Fruit fly (Drosophila melanogaster) whole organism, embryonic: Measurements from ENCODE around the gene CG17612.

Experiments used
- Abd-B ChIP-seq: fragments of 200-800 bp; sonication (Bioruptor generic); optimal IDR thresholded peaks from 2 replicates; lab custom pipeline; 2018; ENCODE audit warnings: missing biosample characterization, mild to moderate bottlenecking, missing genetic modification characterization, moderate library complexity
- Atf-2 ChIP-seq: fragments of 200-800 bp; sonication (Bioruptor generic); optimal IDR thresholded peaks from 2 replicates; lab custom pipeline; 2016; ENCODE audit warnings: missing biosample characterization, missing genetic modification characterization
- B-H2 ChIP-seq: fragments of 200-800 bp; sonication (Bioruptor generic); optimal IDR thresholded peaks from 2 replicates; lab custom pipeline; 2018; ENCODE audit warnings: missing biosample characterization, mild to moderate bottlenecking, missing genetic modification characterization
- Bgb ChIP-seq: fragments of 200-800 bp; sonication (Bioruptor generic); IDR thresholded peaks from 2 replicates; pipeline ENCODE4 v1.3.6; 2022; ENCODE audit warnings: missing biosample characterization, missing genetic modification characterization; ENCODE audit not compliant: partially characterized antibody
- CG10462 ChIP-seq: fragments of 200-800 bp; sonication (Bioruptor generic); optimal IDR thresholded peaks from 2 replicates; lab custom pipeline; 2016; ENCODE audit warnings: missing biosample characterization, missing genetic modification characterization
- CG12769 ChIP-seq: fragments of 200-800 bp; sonication (Bioruptor generic); optimal IDR thresholded peaks from 2 replicates; lab custom pipeline; 2019; ENCODE audit warnings: missing biosample characterization, mild to moderate bottlenecking, missing genetic modification characterization, moderate library complexity
- CG13296 ChIP-seq: fragments of 200-800 bp; sonication (Bioruptor generic); optimal IDR thresholded peaks from 3 replicates; lab custom pipeline; 2018; ENCODE audit warnings: missing biosample characterization, mild to moderate bottlenecking, missing genetic modification characterization
- CG13424 ChIP-seq: fragments of 200-800 bp; sonication (Bioruptor generic); optimal IDR thresholded peaks from 2 replicates; lab custom pipeline; 2019; ENCODE audit warnings: missing biosample characterization, mild to moderate bottlenecking, missing genetic modification characterization, moderate library complexity
- CG14441 ChIP-seq: fragments of 200-800 bp; sonication (Bioruptor generic); IDR thresholded peaks from 2 replicates; pipeline ENCODE4 v1.3.6; 2022; ENCODE audit warnings: missing biosample characterization, missing genetic modification characterization
- CG18619 ChIP-seq: fragments of 200-800 bp; sonication (Bioruptor generic); optimal IDR thresholded peaks from 3 replicates; lab custom pipeline; 2017; ENCODE audit warnings: missing biosample characterization, mild to moderate bottlenecking, missing genetic modification characterization
- CG2202 ChIP-seq: fragments of 200-800 bp; sonication (Bioruptor generic); optimal IDR thresholded peaks from 2 replicates; lab custom pipeline; 2018; ENCODE audit warnings: missing biosample characterization, mild to moderate bottlenecking, missing genetic modification characterization
- CG4404 ChIP-seq: fragments of 200-800 bp; sonication (Bioruptor generic); IDR thresholded peaks from 2 replicates; pipeline ENCODE4 v1.3.6; 2022; ENCODE audit warnings: missing biosample characterization, missing genetic modification characterization
- CG7556 ChIP-seq: fragments of 200-800 bp; sonication (Bioruptor generic); optimal IDR thresholded peaks from 2 replicates; lab custom pipeline; 2017; ENCODE audit warnings: missing biosample characterization, mild to moderate bottlenecking, missing genetic modification characterization
- CG7963 ChIP-seq: fragments of 200-800 bp; sonication (Bioruptor generic); IDR thresholded peaks from 3 replicates; pipeline ENCODE4 v1.3.6; 2022; ENCODE audit warnings: missing biosample characterization, missing genetic modification characterization; ENCODE audit not compliant: partially characterized antibody
- CG8388 ChIP-seq: fragments of 200-800 bp; sonication (Bioruptor generic); optimal IDR thresholded peaks from 2 replicates; lab custom pipeline; 2019; ENCODE audit warnings: missing biosample characterization, mild to moderate bottlenecking, missing genetic modification characterization, moderate library complexity
- CG8478 ChIP-seq: fragments of >200 bp; optimal IDR thresholded peaks from 2 replicates; lab custom pipeline; 2018
- CG8924 ChIP-seq: fragments of 200-800 bp; optimal IDR thresholded peaks from 3 replicates; lab custom pipeline; 2019; ENCODE audit warnings: missing biosample characterization, mild to moderate bottlenecking, missing genetic modification characterization, moderate library complexity
- CG9609 ChIP-seq: fragments of 200-800 bp; sonication (Bioruptor generic); optimal IDR thresholded peaks from 3 replicates; lab custom pipeline; 2016; ENCODE audit warnings: missing biosample characterization, missing genetic modification characterization
- Dbx ChIP-seq: fragments of 200-800 bp; sonication (Bioruptor generic); IDR thresholded peaks from 3 replicates; pipeline ENCODE4 v1.3.6; 2022; ENCODE audit warnings: missing biosample characterization, missing genetic modification characterization
- Dp ChIP-seq: fragments of 200-800 bp; sonication (Bioruptor generic); optimal IDR thresholded peaks from 2 replicates; lab custom pipeline; 2018; ENCODE audit warnings: missing biosample characterization, mild to moderate bottlenecking, missing genetic modification characterization, moderate library complexity
- ERR ChIP-seq: fragments of 200-800 bp; sonication (Bioruptor generic); optimal IDR thresholded peaks from 2 replicates; lab custom pipeline; 2016; ENCODE audit warnings: missing biosample characterization, missing genetic modification characterization
- Ets97D ChIP-seq: fragments of 200-800 bp; sonication (Bioruptor generic); optimal IDR thresholded peaks from 3 replicates; lab custom pipeline; 2016; ENCODE audit warnings: missing biosample characterization, missing genetic modification characterization
- HLH3B ChIP-seq: fragments of 200-800 bp; sonication (Bioruptor generic); IDR thresholded peaks from 2 replicates; pipeline ENCODE4 v1.3.6; 2022; ENCODE audit warnings: missing biosample characterization, missing genetic modification characterization
- Jarid2 ChIP-seq: fragments of 200-800 bp; sonication (Bioruptor generic); optimal IDR thresholded peaks from 3 replicates; lab custom pipeline; 2017; ENCODE audit warnings: mild to moderate bottlenecking, missing biosample characterization, missing genetic modification reagents, missing genetic modification characterization
- MBD-R2 ChIP-seq: fragments of 200-800 bp; sonication (Bioruptor generic); IDR thresholded peaks from 2 replicates; pipeline ENCODE4 v1.3.6; 2022; ENCODE audit warnings: missing biosample characterization, missing genetic modification characterization
- MTF-1 ChIP-seq: fragments of 200-800 bp; sonication (Bioruptor generic); optimal IDR thresholded peaks from 2 replicates; lab custom pipeline; 2018; ENCODE audit warnings: missing biosample characterization, mild to moderate bottlenecking, missing genetic modification characterization, borderline replicate concordance
- Mes4 ChIP-seq: fragments of 200-800 bp; sonication (Bioruptor generic); optimal IDR thresholded peaks from 2 replicates; lab custom pipeline; 2016; ENCODE audit warnings: missing biosample characterization, missing genetic modification characterization
- Sin3A ChIP-seq: fragments of >200 bp; optimal IDR thresholded peaks from 2 replicates; lab custom pipeline; 2018
- Six4 ChIP-seq: fragments of 200-800 bp; sonication (Bioruptor generic); optimal IDR thresholded peaks from 2 replicates; lab custom pipeline; 2016; ENCODE audit warnings: missing biosample characterization, missing genetic modification characterization
- Sry-δ ChIP-seq: fragments of 200-800 bp; sonication (Bioruptor generic); optimal IDR thresholded peaks from 2 replicates; lab custom pipeline; 2016; ENCODE audit warnings: missing biosample characterization, missing genetic modification characterization
- Usf ChIP-seq: fragments of 200-800 bp; sonication (Bioruptor generic); optimal IDR thresholded peaks from 2 replicates; lab custom pipeline; 2017; ENCODE audit warnings: missing genotype, missing biosample characterization, missing genetic modification characterization
- abd-A ChIP-seq: fragments of 200-800 bp; sonication (Bioruptor generic); optimal IDR thresholded peaks from 3 replicates; lab custom pipeline; 2019; ENCODE audit warnings: missing biosample characterization, mild to moderate bottlenecking, missing genetic modification characterization, moderate library complexity
- ap ChIP-seq: fragments of 200-800 bp; sonication (Bioruptor generic); IDR thresholded peaks from 2 replicates; pipeline ENCODE4 v1.3.6; 2022; ENCODE audit warnings: missing biosample characterization, missing genetic modification characterization
- ci ChIP-seq: fragments of 200-800 bp; sonication (Bioruptor generic); IDR thresholded peaks from 3 replicates; pipeline ENCODE4 v1.3.6; 2022; ENCODE audit warnings: missing biosample characterization, missing genetic modification characterization
- fd102C ChIP-seq: fragments of 200-800 bp; sonication (Bioruptor generic); optimal IDR thresholded peaks from 2 replicates; lab custom pipeline; 2018; ENCODE audit warnings: missing biosample characterization, mild to moderate bottlenecking, missing genetic modification characterization, moderate library complexity
- gce ChIP-seq: fragments of 200-800 bp; sonication (Bioruptor generic); IDR thresholded peaks from 3 replicates; pipeline ENCODE4 v1.3.6; 2022; ENCODE audit warnings: missing biosample characterization, missing genetic modification characterization
- gcm2 ChIP-seq: fragments of 200-800 bp; sonication (Bioruptor generic); optimal IDR thresholded peaks from 2 replicates; lab custom pipeline; 2016; ENCODE audit warnings: missing biosample characterization, missing genetic modification characterization
- gsb-n ChIP-seq: fragments of 200-800 bp; sonication (Bioruptor generic); optimal IDR thresholded peaks from 3 replicates; lab custom pipeline; 2018; ENCODE audit warnings: missing biosample characterization, mild to moderate bottlenecking, missing genetic modification characterization
- jigr1 ChIP-seq: fragments of 200-800 bp; sonication (Bioruptor generic); IDR thresholded peaks from 3 replicates; pipeline ENCODE4 v1.3.6; 2022; ENCODE audit warnings: missing biosample characterization, missing genetic modification characterization
- lilli ChIP-seq: fragments of 200-800 bp; sonication (Bioruptor generic); optimal IDR thresholded peaks from 3 replicates; lab custom pipeline; 2016; ENCODE audit warnings: missing biosample characterization, missing genetic modification characterization
- otp ChIP-seq: fragments of 200-800 bp; sonication (Bioruptor generic); IDR thresholded peaks from 3 replicates; pipeline ENCODE4, ENCODE4 v1.3.6; 2022; ENCODE audit warnings: missing biosample characterization, missing genetic modification characterization
- repo ChIP-seq: fragments of 200-800 bp; sonication (Bioruptor generic); optimal IDR thresholded peaks from 2 replicates; lab custom pipeline; 2016; ENCODE audit warnings: missing biosample characterization, missing genetic modification characterization
- ro ChIP-seq: fragments of 200-800 bp; sonication (Bioruptor generic); IDR thresholded peaks from 2 replicates; pipeline ENCODE4 v1.3.6; 2022; ENCODE audit warnings: missing biosample characterization, missing genetic modification characterization
- shn ChIP-seq: fragments of 200-800 bp; sonication (Bioruptor generic); optimal IDR thresholded peaks from 3 replicates; lab custom pipeline; 2016; ENCODE audit warnings: missing biosample characterization, missing genetic modification characterization
- sim ChIP-seq: fragments of 200-800 bp; sonication (Bioruptor generic); IDR thresholded peaks from 2 replicates; pipeline ENCODE4 v1.3.6; 2022; ENCODE audit warnings: missing biosample characterization, missing genetic modification characterization
- stwl ChIP-seq: fragments of 200-800 bp; sonication (Bioruptor generic); optimal IDR thresholded peaks from 3 replicates; lab custom pipeline; 2018; ENCODE audit warnings: missing biosample characterization, mild to moderate bottlenecking, missing genetic modification characterization, moderate library complexity
- sug ChIP-seq: fragments of 200-800 bp; optimal IDR thresholded peaks from 2 replicates; lab custom pipeline; 2019; ENCODE audit warnings: missing biosample characterization, mild to moderate bottlenecking, missing genetic modification characterization, moderate library complexity
- tll ChIP-seq, 2 experiments: fragments of 200-800 bp in 1 of 2; fragments of >200 bp in 1 of 2; sonication (Bioruptor generic) in 1 of 2; optimal IDR thresholded peaks; 2 replicates each; lab custom pipeline; 2017 to 2019; ENCODE audit warnings: missing biosample characterization in 2 of 2, missing genetic modification characterization in 2 of 2, mild to moderate bottlenecking in 1 of 2, moderate library complexity in 1 of 2
- unpg ChIP-seq: fragments of 200-800 bp; sonication (Bioruptor generic); optimal IDR thresholded peaks from 3 replicates; lab custom pipeline; 2018; ENCODE audit warnings: missing biosample characterization, mild to moderate bottlenecking, missing genetic modification characterization, moderate library complexity
- yki ChIP-seq: fragments of >200 bp; optimal IDR thresholded peaks from 3 replicates; lab custom pipeline; 2018

The CG17612 gene

dm6 chr2L:4332962-4333757 is 49.4 kb downstream of the CG17612 start (continued):
- TF ChIP-seq gsb-n: peak; percentile 71
- TF ChIP-seq Bgb (GFP tag; lab: Robert Waterston, UW): peak; percentile 50; the same call in 1 of the 2 replicates
- peak; percentile 65 for TF ChIP-seq sim
- TF ChIP-seq B-H2 (GFP tag; lab: Kevin White, UChicago): peak; percentile 47
- peak; percentile 79 for TF ChIP-seq ERR
- peak; percentile 73 for TF ChIP-seq CG13424 (tag; lab: Kevin White, UChicago)
- peak; percentile 94 for TF ChIP-seq ci (GFP tag; lab: Robert Waterston, UW)
- peak; percentile 26 for TF ChIP-seq CG2202
- TF ChIP-seq gcm2 (GFP tag; lab: Kevin White, UChicago): peak; percentile 32
- TF ChIP-seq shn (GFP tag; lab: Kevin White, UChicago): peak; percentile 67
- peak; percentile 92 for TF ChIP-seq CG12769 (tag; lab: Kevin White, UChicago)
- peak; percentile 94 for TF ChIP-seq abd-A (tag; lab: Kevin White, UChicago)
- peak; percentile 67 for TF ChIP-seq repo (GFP tag; lab: Kevin White, UChicago)
- TF ChIP-seq CG8924: peak; percentile 70
- peak; percentile 28 for TF ChIP-seq MTF-1
- peak; percentile 87 for TF ChIP-seq Dbx
- no peak for TF ChIP-seq yki (lab: Kevin White, UChicago)
- TF ChIP-seq otp (GFP tag; lab: Robert Waterston, UW): peak; percentile 84
- TF ChIP-seq Atf-2 (GFP tag; lab: Kevin White, UChicago): peak; percentile 79
- peak; percentile 36 for TF ChIP-seq Usf
- no peak for TF ChIP-seq CG7963 (GFP tag; lab: Robert Waterston, UW)
- peak; percentile 45 for TF ChIP-seq Jarid2 (GFP tag; lab: Kevin White, UChicago)
- TF ChIP-seq CG10462 (GFP tag; lab: Kevin White, UChicago): peak; percentile 46
- TF ChIP-seq CG9609 (GFP tag; lab: Kevin White, UChicago): peak; percentile 64
- peak; percentile 46 for TF ChIP-seq Sry-δ (GFP tag; lab: Kevin White, UChicago)
- TF ChIP-seq Six4 (GFP tag; lab: Kevin White, UChicago): peak; percentile 45
- peak; percentile 83 for TF ChIP-seq CG7556 (GFP tag; lab: Kevin White, UChicago)
- TF ChIP-seq CG8388 (GFP tag; lab: Kevin White, UChicago): peak; percentile 80
- peak; percentile 56; the same call in 2 of the 3 replicates for TF ChIP-seq jigr1
- no peak for TF ChIP-seq Dp
- no peak for TF ChIP-seq stwl
- peak; percentile 53; the same call in 1 of the 3 replicates for TF ChIP-seq gce
- TF ChIP-seq CG14441 (GFP tag; lab: Robert Waterston, UW): peak; percentile 83
- no peak for TF ChIP-seq fd102C (GFP tag; lab: Kevin White, UChicago)
- peak; percentile 41 for TF ChIP-seq ap (GFP tag; lab: Robert Waterston, UW)
- TF ChIP-seq ro: peak; percentile 57
- TF ChIP-seq HLH3B (GFP tag; lab: Robert Waterston, UW): peak; percentile 89
- peak; percentile 48; the same call in 1 of the 2 replicates for TF ChIP-seq MBD-R2 (GFP tag; lab: Robert Waterston, UW)
- TF ChIP-seq tll (GFP tag; optimal IDR thresholded peaks at IDR 0.05; lab: Kevin White, UChicago): peak in 1 of 2 experiments; percentile 29
- TF ChIP-seq CG8478 (lab: Kevin White, UChicago): peak; percentile 10
- TF ChIP-seq Mes4 (GFP tag; lab: Kevin White, UChicago): peak; percentile 79
- peak; percentile 68 for TF ChIP-seq Abd-B (GFP tag; lab: Kevin White, UChicago)
- TF ChIP-seq Sin3A: no peak
- TF ChIP-seq CG18619 (GFP tag; lab: Kevin White, UChicago): peak; percentile 67
- TF ChIP-seq lilli (GFP tag; lab: Kevin White, UChicago): peak; percentile 70
- TF ChIP-seq Ets97D (GFP tag; lab: Kevin White, UChicago): peak; percentile 48
- TF ChIP-seq CG4404 (GFP tag; lab: Robert Waterston, UW): peak; percentile 61
- peak; percentile 74 for TF ChIP-seq sug (tag; lab: Kevin White, UChicago)
- peak; percentile 74 for TF ChIP-seq CG13296 (GFP tag; lab: Kevin White, UChicago)
- TF ChIP-seq unpg (GFP tag; lab: Kevin White, UChicago): peak; percentile 91
